Fruit fly (Drosophila melanogaster): ENCODE results near the gene Rpn9.

dm6 chr3R:23709508-23710208 is 23.6 kb downstream of the Rpn9 start, which contains the start of gene CG10301:
- TF ChIP-seq CG5204 (GFP tag; optimal IDR thresholded peaks at IDR 0.05): no peak
- no peak for TF ChIP-seq CG14711 (tag; optimal IDR thresholded peaks at IDR 0.05)
- no peak for TF ChIP-seq toe (GFP tag; optimal IDR thresholded peaks at IDR 0.05)
- TF ChIP-seq CG12768 (GFP tag; optimal IDR thresholded peaks at IDR 0.05): no peak
- no peak for TF ChIP-seq CG7101 (tag; optimal IDR thresholded peaks at IDR 0.05)
- TF ChIP-seq Hr96 (GFP tag; optimal IDR thresholded peaks at IDR 0.05): no peak
- TF ChIP-seq CG7045 (GFP tag; optimal IDR thresholded peaks at IDR 0.05): no peak
- no peak for TF ChIP-seq CG33017 (tag; optimal IDR thresholded peaks at IDR 0.05)
- TF ChIP-seq ovo (GFP tag; optimal IDR thresholded peaks at IDR 0.05): no peak

Measured in whole organism, adult.